Fruit fly (Drosophila melanogaster): ENCODE data around the gene mld.

DNA sequence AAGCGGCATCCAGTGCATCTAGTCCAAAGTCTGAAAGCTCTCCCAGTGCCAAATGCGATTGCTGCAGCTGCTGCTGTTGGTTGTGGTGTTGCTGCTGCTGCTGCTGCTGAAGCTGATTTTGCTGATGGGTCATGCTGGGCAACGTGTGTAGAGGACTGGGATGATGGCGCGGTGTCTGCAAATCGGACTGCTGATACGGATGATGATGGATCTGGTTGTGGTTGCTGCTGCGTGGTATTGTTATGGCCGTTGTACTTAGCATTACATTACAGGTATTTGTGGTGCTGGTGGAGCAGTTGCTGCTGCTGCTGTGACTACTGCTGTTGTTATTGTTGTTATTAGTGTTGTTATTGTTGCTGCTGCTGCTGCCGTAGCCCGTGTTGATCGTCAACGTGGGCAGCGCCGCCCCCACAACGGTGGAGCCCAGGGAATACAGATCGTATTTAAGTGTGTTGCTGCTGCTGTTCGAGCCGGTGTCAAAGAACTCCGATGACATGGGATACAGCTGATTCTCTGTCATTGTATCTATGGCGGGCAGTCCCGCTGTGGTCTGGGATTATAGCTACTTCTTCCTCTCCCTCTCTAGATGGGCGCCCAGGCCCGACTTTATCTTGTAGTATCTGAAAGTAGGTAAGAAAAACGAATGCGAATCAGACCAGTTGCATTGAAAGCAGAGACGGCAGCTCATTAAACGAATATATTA, 23.0 kb upstream of the mld start:
- TF ChIP-seq Abd-B (GFP tag; optimal IDR thresholded peaks at IDR 0.05) (no peak), Hr83 (GFP tag; optimal IDR thresholded peaks at IDR 0.05; ENCODE audit: poor library complexity, severe bottlenecking) (no peak), usp (GFP tag; optimal IDR thresholded peaks at IDR 0.05) (no peak), Hr78 (GFP tag; optimal IDR thresholded peaks at IDR 0.05) (no peak), woc (GFP tag; optimal IDR thresholded peaks at IDR 0.05) (no peak), CG32264 (GFP tag; optimal IDR thresholded peaks at IDR 0.05) (no peak), CrebA (GFP tag; optimal IDR thresholded peaks at IDR 0.05; ENCODE audit: borderline replicate concordance) (no peak), Myc (optimal IDR thresholded peaks at IDR 0.05) (no peak)
